Fruit fly (Drosophila melanogaster): ENCODE measurements around the gene CG10077.

DNA sequence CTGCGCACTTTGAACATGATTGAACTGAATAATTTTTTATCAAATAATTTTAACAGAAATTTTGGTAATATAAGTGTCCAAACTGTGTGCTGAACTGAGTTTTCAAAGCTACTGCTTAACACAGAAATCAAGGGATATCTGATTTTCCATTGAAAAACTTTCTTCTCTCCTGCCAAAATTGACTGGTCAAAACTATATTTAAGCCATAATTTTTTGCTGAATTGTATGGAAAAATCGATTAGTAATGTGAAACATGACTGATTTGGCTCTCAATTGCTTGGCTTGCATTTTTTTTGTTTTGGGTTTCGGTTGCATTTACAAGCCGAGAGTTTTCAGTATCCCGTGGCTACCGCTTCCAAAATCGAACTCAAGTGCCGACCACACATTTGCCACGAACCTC is 28.8 kb upstream of the CG10077 start, which contains the start of the genes CG32388 and CG43439:
- TF ChIP-seq jim (GFP tag; optimal IDR thresholded peaks at IDR 0.05) (no peak), Dif (GFP tag; optimal IDR thresholded peaks at IDR 0.05; ENCODE audit: partially characterized antibody) (no peak), CrebA (GFP tag; optimal IDR thresholded peaks at IDR 0.05; ENCODE audit: borderline replicate concordance) (no peak), CG32264 (GFP tag; optimal IDR thresholded peaks at IDR 0.05) (no peak), pan (optimal IDR thresholded peaks at IDR 0.05) (no peak), woc (GFP tag; optimal IDR thresholded peaks at IDR 0.05) (no peak), Abd-B (GFP tag; optimal IDR thresholded peaks at IDR 0.05) (no peak), CG9705 (GFP tag; optimal IDR thresholded peaks at IDR 0.05) (no peak), N (GFP tag; optimal IDR thresholded peaks at IDR 0.05) (no peak), rgr (GFP tag; optimal IDR thresholded peaks at IDR 0.05) (no peak)

All from whole organism, wandering third instar larva.